Worm (Caenorhabditis elegans) whole organism, L2 larva: ENCODE results near the gene apb-1.
"Not testable (repeated sequence)": the region's sequence is repeated elsewhere in the genome, so short reads cannot be mapped to it uniquely, and the experiment has no call there.

ENCODE experiments used
- dmd-4 ChIP-seq: sonication (generic microtip); optimal IDR thresholded peaks from 2 replicates; lab custom pipeline; 2017; ENCODE audit warnings: missing biosample characterization, missing genetic modification characterization
- egl-27 ChIP-seq: sonication (generic microtip); optimal IDR thresholded peaks from 3 replicates; lab custom pipeline; 2017; ENCODE audit warnings: missing biosample characterization, missing genetic modification reagents, missing genetic modification characterization
- fos-1 ChIP-seq: fragments of 150-350 bp; optimal IDR thresholded peaks from 2 replicates; lab custom pipeline; 2014; ENCODE audit warnings: missing biosample characterization, missing genetic modification characterization
- lsy-2 ChIP-seq, 2 experiments: fragments of 150-350 bp in 1 of 2; sonication (generic microtip) in 1 of 2; optimal IDR thresholded peaks; 2 replicates each; lab custom pipeline; 2014 to 2017; ENCODE audit warnings: missing biosample characterization in 2 of 2, missing genetic modification characterization in 2 of 2
- mab-5 ChIP-seq: fragments of 150-350 bp; optimal IDR thresholded peaks from 2 replicates; lab custom pipeline; 2014; ENCODE audit warnings: missing biosample characterization, missing genetic modification characterization
- nhr-10 ChIP-seq: sonication (generic microtip); optimal IDR thresholded peaks from 2 replicates; lab custom pipeline; 2017; ENCODE audit warnings: missing biosample characterization, missing genetic modification characterization
- nhr-12 ChIP-seq: fragments of 150-350 bp; optimal IDR thresholded peaks from 2 replicates; lab custom pipeline; 2014; ENCODE audit warnings: missing biosample characterization, missing genetic modification characterization
- nhr-129 ChIP-seq: fragments of 150-350 bp; optimal IDR thresholded peaks from 2 replicates; lab custom pipeline; 2014; ENCODE audit warnings: missing biosample characterization, missing genetic modification characterization
- nhr-77 ChIP-seq: fragments of 150-350 bp; optimal IDR thresholded peaks from 2 replicates; lab custom pipeline; 2014; ENCODE audit warnings: missing biosample characterization, missing genetic modification characterization
- snpc-4 ChIP-seq: fragments of 150-350 bp; optimal IDR thresholded peaks from 2 replicates; lab custom pipeline; 2014; ENCODE audit warnings: missing biosample characterization, missing genetic modification characterization
- unc-62 ChIP-seq: fragments of 150-350 bp; optimal IDR thresholded peaks from 2 replicates; lab custom pipeline; 2014; ENCODE audit warnings: missing biosample characterization, missing genetic modification reagents, missing genetic modification characterization

- not testable (repeated sequence) for TF ChIP-seq nhr-12 (tag; lab: Kevin White, UChicago); snpc-4 (tag; lab: Kevin White, UChicago); nhr-10 (tag; lab: Kevin White, UChicago); unc-62 (GFP tag; lab: Kevin White, UChicago); fos-1 (tag; lab: Kevin White, UChicago); lsy-2 (tag; optimal IDR thresholded peaks at IDR 0.05; lab: Kevin White, UChicago); dmd-4 (tag; lab: Kevin White, UChicago); nhr-77; egl-27 (tag; lab: Kevin White, UChicago); nhr-129 (tag; lab: Kevin White, UChicago); mab-5 (tag; lab: Kevin White, UChicago)
Observed at ce11 chrIII:2607717-2608116, 10.9 kb upstream of the apb-1 start, which contains the start of gene Y71H2B.5.
